Fruit fly (Drosophila melanogaster): ENCODE results near the gene CG11555.
A peak's percentile ranks its signal among the peaks of the same experiment; 100 is the strongest.

- TF ChIP-seq CG17359 (tag; optimal IDR thresholded peaks at IDR 0.05) (peak; percentile 20), CG9817 (tag; optimal IDR thresholded peaks at IDR 0.05) (no peak)
Measured at dm6 chr2L:283071-283482, 9.4 kb downstream of the CG11555 start, which contains the start of gene CG11601.
